Fruit fly (Drosophila melanogaster) whole organism, embryonic: ENCODE measurements around the gene Snx27.
A peak's percentile ranks its signal among the peaks of the same experiment; 100 is the strongest.

Experiments
- BEAF-32 ChIP-seq: fragments of 200-800 bp; sonication (Bioruptor generic); optimal IDR thresholded peaks from 3 replicates; lab custom pipeline; 2017; ENCODE audit warnings: missing biosample characterization, missing genetic modification characterization, mild to moderate bottlenecking, moderate library complexity, missing genetic modification reagents
- Bteb2 ChIP-seq: fragments of 200-800 bp; sonication (Bioruptor generic); optimal IDR thresholded peaks from 2 replicates; lab custom pipeline; 2016; ENCODE audit warnings: missing biosample characterization, missing genetic modification characterization
- CG10267 ChIP-seq: fragments of 200-800 bp; sonication (Bioruptor generic); optimal IDR thresholded peaks from 2 replicates; lab custom pipeline; 2018; ENCODE audit warnings: missing biosample characterization, mild to moderate bottlenecking, missing genetic modification characterization, moderate library complexity
- CG10543 ChIP-seq: fragments of 200-800 bp; sonication (Bioruptor generic); optimal IDR thresholded peaks from 3 replicates; lab custom pipeline; 2017; ENCODE audit warnings: missing biosample characterization, mild to moderate bottlenecking, missing genetic modification characterization, moderate library complexity
- CG11398 ChIP-seq: fragments of 200-800 bp; sonication (Bioruptor generic); optimal IDR thresholded peaks from 2 replicates; lab custom pipeline; 2016; ENCODE audit warnings: missing biosample characterization, missing genetic modification characterization
- CG12659 ChIP-seq: fragments of 200-800 bp; sonication (Bioruptor generic); optimal IDR thresholded peaks from 3 replicates; lab custom pipeline; 2017; ENCODE audit warnings: mild to moderate bottlenecking, missing biosample characterization, missing genetic modification reagents, missing genetic modification characterization
- CG1529 ChIP-seq: fragments of 200-800 bp; sonication (Bioruptor generic); optimal IDR thresholded peaks from 3 replicates; lab custom pipeline; 2018; ENCODE audit warnings: missing biosample characterization, missing genetic modification characterization
- CG15514 ChIP-seq: fragments of 200-800 bp; sonication (Bioruptor generic); optimal IDR thresholded peaks from 3 replicates; lab custom pipeline; 2017; ENCODE audit warnings: missing biosample characterization, missing genetic modification characterization, mild to moderate bottlenecking, moderate library complexity, missing genetic modification reagents
- CG1602 ChIP-seq: fragments of 200-800 bp; sonication (Bioruptor generic); optimal IDR thresholded peaks from 3 replicates; lab custom pipeline; 2016; ENCODE audit warnings: missing biosample characterization, missing genetic modification characterization
- CG18262 ChIP-seq: fragments of 200-800 bp; optimal IDR thresholded peaks from 3 replicates; lab custom pipeline; 2019; ENCODE audit warnings: missing biosample characterization, mild to moderate bottlenecking, missing genetic modification characterization, moderate library complexity
- CG2199 ChIP-seq: fragments of 200-800 bp; sonication (Bioruptor generic); IDR thresholded peaks from 3 replicates; pipeline ENCODE4 v1.3.6; 2022; ENCODE audit warnings: missing biosample characterization, missing genetic modification characterization
- CG31441 ChIP-seq: fragments of 200-800 bp; sonication (Bioruptor generic); IDR thresholded peaks from 2 replicates; pipeline ENCODE4 v1.3.6; 2022; ENCODE audit warnings: missing biosample characterization, missing genetic modification characterization
- CG42726 ChIP-seq: fragments of 200-800 bp; sonication (Bioruptor generic); IDR thresholded peaks from 2 replicates; pipeline ENCODE4 v1.3.6; 2022; ENCODE audit warnings: missing biosample characterization, missing genetic modification characterization; ENCODE audit not compliant: partially characterized antibody
- CG4424 ChIP-seq: fragments of 200-800 bp; sonication (Bioruptor generic); optimal IDR thresholded peaks from 3 replicates; lab custom pipeline; 2016; ENCODE audit warnings: missing biosample characterization, missing genetic modification characterization
- CG5180 ChIP-seq: fragments of 200-800 bp; sonication (Bioruptor generic); optimal IDR thresholded peaks from 3 replicates; lab custom pipeline; 2017; ENCODE audit warnings: missing biosample characterization, missing genetic modification characterization, mild to moderate bottlenecking, moderate library complexity, missing genetic modification reagents
- CG5245 ChIP-seq: fragments of 200-800 bp; sonication (Bioruptor generic); optimal IDR thresholded peaks from 3 replicates; lab custom pipeline; 2016; ENCODE audit warnings: missing biosample characterization, missing genetic modification characterization
- CG9727 ChIP-seq: fragments of 200-800 bp; sonication (Bioruptor generic); optimal IDR thresholded peaks from 3 replicates; lab custom pipeline; 2017; ENCODE audit warnings: missing biosample characterization, mild to moderate bottlenecking, missing genetic modification characterization
- CG9797 ChIP-seq: fragments of 200-800 bp; sonication (Bioruptor generic); optimal IDR thresholded peaks from 3 replicates; lab custom pipeline; 2018; ENCODE audit warnings: missing biosample characterization, mild to moderate bottlenecking, missing genetic modification characterization
- CHES-1-like ChIP-seq: fragments of 200-800 bp; sonication (Bioruptor generic); optimal IDR thresholded peaks from 2 replicates; lab custom pipeline; 2016; ENCODE audit warnings: missing biosample characterization, missing genetic modification characterization
- Camta ChIP-seq: fragments of 200-800 bp; sonication (Bioruptor generic); optimal IDR thresholded peaks from 2 replicates; lab custom pipeline; 2016; ENCODE audit warnings: missing biosample characterization, missing genetic modification characterization
- CkIIα-i1 ChIP-seq: fragments of 200-800 bp; sonication (Bioruptor generic); IDR thresholded peaks from 2 replicates; pipeline ENCODE4 v1.3.6; 2022; ENCODE audit warnings: missing biosample characterization, missing genetic modification characterization
- Dip2 ChIP-seq: fragments of 200-800 bp; sonication (Bioruptor generic); IDR thresholded peaks from 2 replicates; pipeline ENCODE4 v1.3.6; 2022; ENCODE audit warnings: missing biosample characterization, missing genetic modification characterization
- Doc2 ChIP-seq: fragments of 200-800 bp; sonication (Bioruptor generic); IDR thresholded peaks from 2 replicates; pipeline ENCODE4 v1.3.6; 2022; ENCODE audit warnings: missing biosample characterization, missing genetic modification characterization
- Dp ChIP-seq: fragments of 200-800 bp; sonication (Bioruptor generic); optimal IDR thresholded peaks from 2 replicates; lab custom pipeline; 2018; ENCODE audit warnings: missing biosample characterization, mild to moderate bottlenecking, missing genetic modification characterization, moderate library complexity
- HmgD ChIP-seq: fragments of 200-800 bp; sonication (Bioruptor generic); optimal IDR thresholded peaks from 3 replicates; lab custom pipeline; 2016; ENCODE audit warnings: missing biosample characterization, missing genetic modification characterization
- Hr51 ChIP-seq, 2 experiments: fragments of 200-800 bp; sonication (Bioruptor generic); optimal IDR thresholded peaks; 2 replicates in 1 of 2; 3 replicates in 1 of 2; lab custom pipeline; 2016 to 2018; ENCODE audit warnings: missing biosample characterization in 2 of 2, missing genetic modification characterization in 2 of 2, mild to moderate bottlenecking in 1 of 2, moderate library complexity in 1 of 2
- Mes4 ChIP-seq: fragments of 200-800 bp; sonication (Bioruptor generic); optimal IDR thresholded peaks from 2 replicates; lab custom pipeline; 2016; ENCODE audit warnings: missing biosample characterization, missing genetic modification characterization
- Six4 ChIP-seq: fragments of 200-800 bp; sonication (Bioruptor generic); optimal IDR thresholded peaks from 2 replicates; lab custom pipeline; 2016; ENCODE audit warnings: missing biosample characterization, missing genetic modification characterization
- aop ChIP-seq: fragments of 200-800 bp; sonication (Bioruptor generic); IDR thresholded peaks from 2 replicates; pipeline ENCODE4 v1.3.6; 2022; ENCODE audit warnings: missing biosample characterization, missing genetic modification characterization
- ap ChIP-seq: fragments of 200-800 bp; sonication (Bioruptor generic); IDR thresholded peaks from 2 replicates; pipeline ENCODE4 v1.3.6; 2022; ENCODE audit warnings: missing biosample characterization, missing genetic modification characterization
- bbx ChIP-seq: fragments of 200-800 bp; sonication (Bioruptor generic); IDR thresholded peaks from 2 replicates; pipeline ENCODE4 v1.3.6; 2022; ENCODE audit warnings: missing biosample characterization, missing genetic modification characterization; ENCODE audit not compliant: partially characterized antibody
- bigmax ChIP-seq: fragments of 200-800 bp; sonication (Bioruptor generic); optimal IDR thresholded peaks from 2 replicates; lab custom pipeline; 2018; ENCODE audit warnings: missing biosample characterization, mild to moderate bottlenecking, missing genetic modification characterization
- caup ChIP-seq: fragments of 200-800 bp; sonication (Bioruptor generic); optimal IDR thresholded peaks from 3 replicates; lab custom pipeline; 2017; ENCODE audit warnings: missing biosample characterization, mild to moderate bottlenecking, missing genetic modification characterization, moderate library complexity; ENCODE audit not compliant: severe bottlenecking
- dmrt99B ChIP-seq: fragments of 200-800 bp; sonication (Bioruptor generic); optimal IDR thresholded peaks from 2 replicates; lab custom pipeline; 2018; ENCODE audit warnings: missing biosample characterization, mild to moderate bottlenecking, missing genetic modification characterization, moderate library complexity
- dpn ChIP-seq, 2 experiments: fragments of 200-800 bp; sonication (Bioruptor generic); optimal IDR thresholded peaks; 3 replicates each; lab custom pipeline; 2016; ENCODE audit warnings: missing biosample characterization in 2 of 2, missing genetic modification characterization in 2 of 2
- dysf ChIP-seq: fragments of 200-800 bp; sonication (Bioruptor generic); IDR thresholded peaks from 3 replicates; pipeline ENCODE4 v1.3.6; 2022; ENCODE audit warnings: missing biosample characterization, missing genetic modification characterization
- emc ChIP-seq: fragments of 200-800 bp; sonication (Bioruptor generic); optimal IDR thresholded peaks from 2 replicates; lab custom pipeline; 2016; ENCODE audit warnings: missing biosample characterization, missing genetic modification characterization
- fu2 ChIP-seq: fragments of 200-800 bp; sonication (Bioruptor generic); optimal IDR thresholded peaks from 2 replicates; lab custom pipeline; 2016; ENCODE audit warnings: missing biosample characterization, missing genetic modification characterization
- ken ChIP-seq: fragments of 200-800 bp; sonication (Bioruptor generic); IDR thresholded peaks from 3 replicates; pipeline ENCODE4 v1.3.6; 2022; ENCODE audit warnings: missing biosample characterization, missing genetic modification characterization
- lilli ChIP-seq: fragments of 200-800 bp; sonication (Bioruptor generic); optimal IDR thresholded peaks from 3 replicates; lab custom pipeline; 2016; ENCODE audit warnings: missing biosample characterization, missing genetic modification characterization
- mam ChIP-seq: fragments of 200-800 bp; sonication (Bioruptor generic); optimal IDR thresholded peaks from 3 replicates; lab custom pipeline; 2016; ENCODE audit warnings: missing biosample characterization, missing genetic modification characterization
- pho ChIP-seq: fragments of 200-800 bp; sonication (Bioruptor generic); optimal IDR thresholded peaks from 2 replicates; lab custom pipeline; 2016; ENCODE audit warnings: missing biosample characterization, missing genetic modification characterization
- pros ChIP-seq: fragments of 200-800 bp; sonication (Bioruptor generic); optimal IDR thresholded peaks from 3 replicates; lab custom pipeline; 2019; ENCODE audit warnings: missing biosample characterization, mild to moderate bottlenecking, missing genetic modification characterization, moderate library complexity
- psq ChIP-seq: fragments of 200-800 bp; sonication (Bioruptor generic); optimal IDR thresholded peaks from 2 replicates; lab custom pipeline; 2017; ENCODE audit warnings: missing biosample characterization, missing genetic modification characterization
- ro ChIP-seq: fragments of 200-800 bp; sonication (Bioruptor generic); IDR thresholded peaks from 2 replicates; pipeline ENCODE4 v1.3.6; 2022; ENCODE audit warnings: missing biosample characterization, missing genetic modification characterization
- sim ChIP-seq: fragments of 200-800 bp; sonication (Bioruptor generic); IDR thresholded peaks from 2 replicates; pipeline ENCODE4 v1.3.6; 2022; ENCODE audit warnings: missing biosample characterization, missing genetic modification characterization
- trh ChIP-seq: fragments of 200-800 bp; sonication (Bioruptor generic); optimal IDR thresholded peaks from 2 replicates; lab custom pipeline; 2016; ENCODE audit warnings: missing biosample characterization, missing genetic modification characterization
- tx ChIP-seq: fragments of 200-800 bp; sonication (Bioruptor generic); optimal IDR thresholded peaks from 2 replicates; lab custom pipeline; 2016; ENCODE audit warnings: missing biosample characterization, missing genetic modification characterization
- vvl ChIP-seq: fragments of 200-800 bp; sonication (Bioruptor generic); IDR thresholded peaks from 2 replicates; pipeline ENCODE4 v1.3.6; 2022; ENCODE audit warnings: missing biosample characterization, missing genetic modification characterization

The Snx27 gene

DNA sequence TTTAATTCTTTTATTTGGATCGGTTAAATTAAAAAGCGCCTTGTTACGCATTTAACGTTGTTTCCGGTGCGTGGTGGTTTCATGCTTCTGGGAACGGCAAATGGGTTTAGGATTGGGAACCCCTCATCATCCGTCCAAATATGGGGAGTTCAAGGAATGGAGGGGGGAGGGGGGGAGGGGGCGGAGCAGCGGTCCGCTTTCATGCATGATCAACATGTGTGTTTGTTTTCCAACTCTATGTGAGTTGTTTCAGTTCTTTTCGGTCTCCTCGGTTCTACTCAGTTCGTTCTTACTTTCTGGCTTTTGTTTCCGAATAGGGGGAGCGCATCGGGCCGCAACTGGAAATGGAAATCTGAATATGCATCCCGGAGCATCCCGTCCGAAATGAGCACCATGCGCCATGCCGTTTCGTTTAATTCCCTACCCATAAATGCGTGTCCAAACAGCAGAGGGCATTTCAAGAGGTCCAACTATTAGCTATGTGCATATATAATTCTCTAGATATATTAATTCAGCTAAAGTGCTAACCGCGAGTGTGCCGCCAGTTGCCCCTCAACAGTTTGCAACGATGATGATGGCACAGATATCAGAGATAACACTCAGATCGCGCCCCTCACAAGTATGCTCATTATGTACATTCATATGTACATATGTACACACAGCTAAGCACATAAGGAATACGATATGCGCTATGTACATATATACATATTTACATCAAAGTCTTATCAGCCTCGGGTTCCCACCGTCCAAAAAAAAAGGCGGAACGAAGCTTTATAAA, 60.2 kb downstream of the Snx27 start (continued):
- TF ChIP-seq bigmax (GFP tag; lab: Kevin White, UChicago): peak; percentile 73
- TF ChIP-seq CG1529 (GFP tag; lab: Kevin White, UChicago): peak; percentile 95
- TF ChIP-seq ap (GFP tag; lab: Robert Waterston, UW): peak; percentile 54
- TF ChIP-seq pho (GFP tag; lab: Kevin White, UChicago): peak; percentile 74
- peak; percentile 82 for TF ChIP-seq CG18262
- TF ChIP-seq tx (GFP tag; lab: Kevin White, UChicago): peak; percentile 72
- peak; percentile 54 for TF ChIP-seq pros (GFP tag; lab: Kevin White, UChicago)
- no peak for TF ChIP-seq bbx
- TF ChIP-seq Bteb2 (GFP tag; lab: Kevin White, UChicago): peak; percentile 87
- TF ChIP-seq CG9797 (GFP tag; lab: Kevin White, UChicago): peak; percentile 30
- peak; percentile 98 for TF ChIP-seq CG10543 (GFP tag; lab: Kevin White, UChicago)
- peak; percentile 66 for TF ChIP-seq emc (GFP tag; lab: Kevin White, UChicago)
- TF ChIP-seq sim (GFP tag; lab: Robert Waterston, UW): peak; percentile 93
- peak; percentile 91 for TF ChIP-seq CG11398 (GFP tag; lab: Kevin White, UChicago)
- peak; percentile 22 for TF ChIP-seq fu2 (GFP tag; lab: Kevin White, UChicago)
- TF ChIP-seq Camta: peak; percentile 95
- TF ChIP-seq CG15514 (GFP tag; lab: Kevin White, UChicago): peak; percentile 93
- TF ChIP-seq CG5180 (GFP tag; lab: Kevin White, UChicago): peak; percentile 88
- TF ChIP-seq CG4424 (GFP tag; lab: Kevin White, UChicago): peak; percentile 87
- TF ChIP-seq BEAF-32 (GFP tag; lab: Kevin White, UChicago): peak; percentile 23
- peak; percentile 94 for TF ChIP-seq CG9727
- TF ChIP-seq Doc2: no peak
- peak; percentile 65 for TF ChIP-seq mam (GFP tag; lab: Kevin White, UChicago)
- peak; percentile 83; the same call in 2 of the 3 replicates for TF ChIP-seq dysf (GFP tag; lab: Robert Waterston, UW)
- TF ChIP-seq CG1602 (GFP tag; lab: Kevin White, UChicago): peak; percentile 83
- peak; percentile 75 for TF ChIP-seq CG10267 (tag; lab: Kevin White, UChicago)
- peak; percentile 97 for TF ChIP-seq caup (GFP tag; lab: Kevin White, UChicago)
- TF ChIP-seq CHES-1-like (GFP tag; lab: Kevin White, UChicago): peak; percentile 89
- TF ChIP-seq CG12659 (GFP tag; lab: Kevin White, UChicago): peak; percentile 95
- TF ChIP-seq dmrt99B: peak; percentile 89
- peak; percentile 85 for TF ChIP-seq CG5245 (GFP tag; lab: Kevin White, UChicago)
- TF ChIP-seq Dip2 (GFP tag; lab: Robert Waterston, UW): no peak
- TF ChIP-seq trh (GFP tag; lab: Kevin White, UChicago): peak; percentile 93
- peak; percentile 14 for TF ChIP-seq Dp (GFP tag; lab: Kevin White, UChicago)
- peak; percentile 83 for TF ChIP-seq vvl
- no peak for TF ChIP-seq CG2199 (GFP tag; lab: Robert Waterston, UW)
- TF ChIP-seq ken (GFP tag; lab: Robert Waterston, UW): peak; percentile 84
- TF ChIP-seq aop: 0 out of 2 replicates have a peak, but pooled peaks have one; percentile 46
- peak; percentile 75 to 89 for TF ChIP-seq dpn (GFP tag; optimal IDR thresholded peaks at IDR 0.05; lab: Kevin White, UChicago)
- peak; percentile 67 for TF ChIP-seq lilli
- peak; percentile 76 for TF ChIP-seq psq (GFP tag; lab: Kevin White, UChicago)
- no peak for TF ChIP-seq ro
- TF ChIP-seq Hr51 (GFP tag; optimal IDR thresholded peaks at IDR 0.05; lab: Kevin White, UChicago): peak; percentile 72 to 89
- peak; percentile 62 for TF ChIP-seq HmgD (GFP tag; lab: Kevin White, UChicago)
- peak; percentile 59; the same call in 1 of the 2 replicates for TF ChIP-seq CkIIα-i1 (GFP tag; lab: Robert Waterston, UW)
- TF ChIP-seq Six4 (GFP tag; lab: Kevin White, UChicago): peak; percentile 88
- TF ChIP-seq CG42726 (GFP tag; lab: Robert Waterston, UW): no peak
- TF ChIP-seq Mes4 (GFP tag; lab: Kevin White, UChicago): peak; percentile 92
- peak; percentile 93 for TF ChIP-seq CG31441
